Worm (Caenorhabditis elegans) whole organism, L4/young adult: Measurements from ENCODE around the gene ppgn-1.

ENCODE experiments used
- dao-5 ChIP-seq: sonication (generic microtip); optimal IDR thresholded peaks from 2 replicates; lab custom pipeline; 2016; ENCODE audit warnings: missing genotype, missing genetic modification characterization, moderate library complexity, missing compliant biosample characterization
- him-1 ChIP-seq: sonication (generic microtip); optimal IDR thresholded peaks from 2 replicates; lab custom pipeline; 2016; ENCODE audit warnings: missing genotype, missing genetic modification reagents, missing genetic modification characterization, missing compliant biosample characterization

- no peak for TF ChIP-seq him-1 (tag; lab: Kevin White, UChicago)
- TF ChIP-seq dao-5, result no peak
These were observed 42.1 kb upstream of the ppgn-1 start, which contains the start of gene eri-5 for ce11 chrIV:2390804-2391203.
